Worm (Caenorhabditis elegans): Measurements from ENCODE around the gene nhr-42.

The nhr-42 gene

DNA sequence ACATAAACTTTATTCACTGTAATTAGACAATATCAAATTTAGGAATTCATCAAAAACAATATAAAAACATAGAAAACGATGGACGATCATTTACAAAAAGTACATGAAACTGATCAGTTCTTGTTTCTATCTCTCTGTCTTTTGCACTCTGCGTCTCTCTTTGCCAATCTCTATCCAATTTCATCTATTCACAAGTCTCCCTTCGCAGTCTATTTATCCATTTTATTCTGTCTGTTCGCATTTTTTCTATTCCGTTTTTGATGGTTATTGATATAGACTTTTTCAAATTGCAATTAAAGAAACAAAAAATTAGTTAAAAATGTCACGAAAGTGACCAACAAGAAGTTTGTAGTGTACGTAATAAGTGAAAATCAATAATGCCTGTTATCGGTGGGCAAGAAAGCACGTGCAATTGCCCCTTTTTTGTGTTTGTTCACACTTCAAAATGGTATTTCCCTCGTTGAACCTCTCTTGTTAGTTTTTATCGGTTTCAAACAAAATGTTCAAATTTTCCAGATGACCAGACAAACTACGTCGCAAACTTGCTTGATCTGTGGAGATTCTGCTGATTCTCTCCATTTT lies at the start of gene nhr-42:
TSS of gene nhr-42 (plus strand) at position 517 of the 582 bp plus-strand sequence.
- TF ChIP-seq klf-2 (GFP tag; conservative IDR thresholded peaks at IDR 0.05) (no peak), ref-1 (GFP tag; conservative IDR thresholded peaks at IDR 0.05) (no peak), flt-1 (GFP tag; IDR thresholded peaks at IDR 0.05) (no peak), ztf-23 (GFP tag; IDR thresholded peaks at IDR 0.05) (no peak), ztf-29 (GFP tag; IDR thresholded peaks at IDR 0.05) (no peak), cog-1 (tag; optimal IDR thresholded peaks at IDR 0.05) (no peak), med-1 (GFP tag; optimal IDR thresholded peaks at IDR 0.05; ENCODE audit: insufficient read depth) (no peak), T22C8.4 (GFP tag; IDR thresholded peaks at IDR 0.05) (no peak), tab-1 (GFP tag; IDR thresholded peaks at IDR 0.05) (no peak)

DNA sequence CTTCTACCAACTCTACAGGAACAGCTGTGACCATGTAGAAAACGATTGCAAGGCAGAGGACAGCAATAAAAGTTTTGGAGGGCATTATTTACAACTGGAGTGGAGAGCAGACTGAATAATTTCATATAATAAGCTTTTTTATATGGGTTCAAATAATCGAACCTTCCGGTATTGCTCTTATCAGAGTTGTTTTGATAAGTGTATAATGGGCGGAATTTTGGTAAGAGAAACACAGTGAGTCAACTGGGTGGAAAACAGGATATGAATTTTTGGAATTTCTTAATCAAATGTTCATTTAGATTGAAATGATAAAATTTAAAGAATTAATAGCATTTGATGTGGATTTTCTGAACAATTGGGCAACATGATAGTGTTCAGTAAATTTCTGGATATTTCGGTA lies 48.8 kb upstream of the nhr-42 start, which contains the start of gene Y57E12B.11:
TSS of gene Y57E12B.11 (minus strand) at position 101 of the 400 bp plus-strand sequence.
- TF ChIP-seq ref-1 (GFP tag; conservative IDR thresholded peaks at IDR 0.05) (no peak), med-1 (GFP tag; optimal IDR thresholded peaks at IDR 0.05; ENCODE audit: insufficient read depth) (no peak)

- TF ChIP-seq tab-1 (GFP tag; IDR thresholded peaks at IDR 0.05) (no peak), flt-1 (GFP tag; IDR thresholded peaks at IDR 0.05) (no peak), med-1 (GFP tag; optimal IDR thresholded peaks at IDR 0.05; ENCODE audit: insufficient read depth) (no peak), cog-1 (tag; optimal IDR thresholded peaks at IDR 0.05) (no peak), T22C8.4 (GFP tag; IDR thresholded peaks at IDR 0.05) (no peak)
Measured at ce11 chrV:6951306-6951705, 47.3 kb upstream of the nhr-42 start, which contains the start of gene T07H8.11. Gene T07H8.11 (minus strand): TSS chrV:6951406.

ce11 chrV:6953797-6954196 lies 44.8 kb upstream of the nhr-42 start, which contains the start of gene srg-31:
Gene srg-31 (minus strand): TSS chrV:6953897.
- TF ChIP-seq T22C8.4 (GFP tag; IDR thresholded peaks at IDR 0.05) (no peak), ref-1 (GFP tag; conservative IDR thresholded peaks at IDR 0.05) (no peak), ztf-23 (GFP tag; IDR thresholded peaks at IDR 0.05) (no peak), med-1 (GFP tag; optimal IDR thresholded peaks at IDR 0.05; ENCODE audit: insufficient read depth) (no peak), klf-2 (GFP tag; conservative IDR thresholded peaks at IDR 0.05) (no peak), tab-1 (GFP tag; IDR thresholded peaks at IDR 0.05) (no peak), flt-1 (GFP tag; IDR thresholded peaks at IDR 0.05) (no peak), cog-1 (tag; optimal IDR thresholded peaks at IDR 0.05) (no peak), ztf-29 (GFP tag; IDR thresholded peaks at IDR 0.05) (no peak)

ce11 chrV:6956237-6956636 lies 42.4 kb upstream of the nhr-42 start, which contains the start of gene mec-1:
Gene mec-1 (plus strand): TSS chrV:6956537.
- TF ChIP-seq klf-2 (GFP tag; conservative IDR thresholded peaks at IDR 0.05) (no peak), ztf-23 (GFP tag; IDR thresholded peaks at IDR 0.05) (no peak), cog-1 (tag; optimal IDR thresholded peaks at IDR 0.05) (no peak), med-1 (GFP tag; optimal IDR thresholded peaks at IDR 0.05; ENCODE audit: insufficient read depth) (no peak), tab-1 (GFP tag; IDR thresholded peaks at IDR 0.05) (no peak), T22C8.4 (GFP tag; IDR thresholded peaks at IDR 0.05) (no peak), ref-1 (GFP tag; conservative IDR thresholded peaks at IDR 0.05) (no peak), flt-1 (GFP tag; IDR thresholded peaks at IDR 0.05) (no peak), ztf-29 (GFP tag; IDR thresholded peaks at IDR 0.05) (no peak)

- TF ChIP-seq ref-1 (GFP tag; conservative IDR thresholded peaks at IDR 0.05): no peak
- no peak for TF ChIP-seq klf-2 (GFP tag; conservative IDR thresholded peaks at IDR 0.05)
- no peak for TF ChIP-seq T22C8.4 (GFP tag; IDR thresholded peaks at IDR 0.05)
- no peak for TF ChIP-seq ztf-29 (GFP tag; IDR thresholded peaks at IDR 0.05)
- TF ChIP-seq flt-1 (GFP tag; IDR thresholded peaks at IDR 0.05): no peak
- no peak for TF ChIP-seq med-1 (GFP tag; optimal IDR thresholded peaks at IDR 0.05; ENCODE audit: insufficient read depth)
- no peak for TF ChIP-seq ztf-23 (GFP tag; IDR thresholded peaks at IDR 0.05)
- no peak for TF ChIP-seq cog-1 (tag; optimal IDR thresholded peaks at IDR 0.05)
- TF ChIP-seq tab-1 (GFP tag; IDR thresholded peaks at IDR 0.05): no peak
Measured at ce11 chrV:6969950-6970532, 28.6 kb upstream of the nhr-42 start, which contains the start of gene ptr-15. Gene ptr-15 (minus strand): TSS chrV:6970000.

ce11 chrV:6971567-6971966 lies 27.1 kb upstream of the nhr-42 start, which contains the start of gene srx-59:
Gene srx-59 (plus strand): TSS chrV:6971867.
- TF ChIP-seq ref-1 (GFP tag; conservative IDR thresholded peaks at IDR 0.05) (no peak), flt-1 (GFP tag; IDR thresholded peaks at IDR 0.05) (no peak), tab-1 (GFP tag; IDR thresholded peaks at IDR 0.05) (no peak), klf-2 (GFP tag; conservative IDR thresholded peaks at IDR 0.05) (no peak), T22C8.4 (GFP tag; IDR thresholded peaks at IDR 0.05) (no peak), ztf-29 (GFP tag; IDR thresholded peaks at IDR 0.05) (no peak), cog-1 (tag; optimal IDR thresholded peaks at IDR 0.05) (no peak), ztf-23 (GFP tag; IDR thresholded peaks at IDR 0.05) (no peak), med-1 (GFP tag; optimal IDR thresholded peaks at IDR 0.05; ENCODE audit: insufficient read depth) (no peak)

DNA sequence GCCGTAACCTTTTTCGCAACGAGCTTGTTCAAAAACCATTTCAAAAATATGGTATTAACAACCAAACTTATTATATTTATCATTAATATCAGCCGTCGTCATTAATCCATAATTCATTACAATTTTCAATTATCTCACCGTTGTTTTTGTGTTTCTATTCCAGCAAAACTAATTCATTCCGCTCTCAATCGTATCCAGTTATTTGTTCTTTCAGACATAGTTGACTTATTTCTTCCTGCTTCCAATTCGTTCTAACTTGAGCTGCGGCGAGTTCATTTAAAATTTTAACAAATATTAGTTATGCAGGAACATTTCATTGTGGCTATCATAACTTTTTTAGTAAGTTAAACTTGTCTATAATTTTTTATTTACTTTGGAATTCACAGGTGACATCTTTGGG lies 22.6 kb upstream of the nhr-42 start, which contains the start of gene srx-16:
TSS of gene srx-16 (plus strand) at position 301 of the 400 bp plus-strand sequence.
- TF ChIP-seq ref-1 (GFP tag; conservative IDR thresholded peaks at IDR 0.05): no peak

ce11 chrV:6979019-6979418 lies 19.6 kb upstream of the nhr-42 start, which contains the start of gene sre-12:
Gene sre-12 (minus strand): TSS chrV:6979119.
- TF ChIP-seq tab-1 (GFP tag; IDR thresholded peaks at IDR 0.05) (no peak), ref-1 (GFP tag; conservative IDR thresholded peaks at IDR 0.05) (no peak), klf-2 (GFP tag; conservative IDR thresholded peaks at IDR 0.05) (no peak), ztf-29 (GFP tag; IDR thresholded peaks at IDR 0.05) (no peak), flt-1 (GFP tag; IDR thresholded peaks at IDR 0.05) (no peak), ztf-23 (GFP tag; IDR thresholded peaks at IDR 0.05) (no peak), cog-1 (tag; optimal IDR thresholded peaks at IDR 0.05) (no peak), med-1 (GFP tag; optimal IDR thresholded peaks at IDR 0.05; ENCODE audit: insufficient read depth) (no peak), T22C8.4 (GFP tag; IDR thresholded peaks at IDR 0.05) (no peak)

ce11 chrV:6982813-6983212 lies 15.8 kb upstream of the nhr-42 start, which contains the start of gene nhr-161:
Gene nhr-161 (minus strand): TSS chrV:6982913.
- TF ChIP-seq ztf-29 (GFP tag; IDR thresholded peaks at IDR 0.05): no peak
- TF ChIP-seq med-1 (GFP tag; optimal IDR thresholded peaks at IDR 0.05; ENCODE audit: insufficient read depth): no peak
- TF ChIP-seq tab-1 (GFP tag; IDR thresholded peaks at IDR 0.05): no peak
- TF ChIP-seq ref-1 (GFP tag; conservative IDR thresholded peaks at IDR 0.05): no peak

Data from whole organism, midembryonic.